Worm (Caenorhabditis elegans) whole organism, young adult: ENCODE results near the gene ZK742.6.

ENCODE experiments used
- C06A6.2 ChIP-seq: fragments of 200-800 bp; sonication (Bioruptor generic); conservative IDR thresholded peaks from 2 replicates; pipeline ENCODE4 v1.3.6; 2022; ENCODE audit warnings: missing genetic modification characterization, missing compliant biosample characterization
- F37B4.10 ChIP-seq: fragments of 200-800 bp; sonication (Bioruptor generic); IDR thresholded peaks from 2 replicates; pipeline ENCODE4 v1.3.6; 2022; ENCODE audit warnings: missing genetic modification characterization, missing compliant biosample characterization
- F39B2.1 ChIP-seq: fragments of 200-800 bp; sonication (Bioruptor generic); IDR thresholded peaks from 2 replicates; pipeline ENCODE4 v1.3.6; 2022; ENCODE audit warnings: missing genetic modification reagents, missing genetic modification characterization, missing compliant biosample characterization
- F57A8.1 ChIP-seq: fragments of 200-800 bp; sonication (Bioruptor generic); optimal IDR thresholded peaks from 2 replicates; lab custom pipeline; 2018; ENCODE audit warnings: mild to moderate bottlenecking, missing genetic modification characterization, moderate library complexity, missing compliant biosample characterization
- Y53G8AR.9 ChIP-seq: fragments of 200-800 bp; sonication (Bioruptor generic); conservative IDR thresholded peaks from 2 replicates; pipeline ENCODE4 v1.3.6; 2022; ENCODE audit warnings: missing genetic modification reagents, missing genetic modification characterization, missing compliant biosample characterization
- Y67H2A.10 ChIP-seq: fragments of 200-800 bp; sonication (Bioruptor generic); conservative IDR thresholded peaks from 2 replicates; pipeline ENCODE4 v1.3.6; 2022; ENCODE audit warnings: missing genetic modification reagents, missing genetic modification characterization, missing compliant biosample characterization
- Y95B8A.8 ChIP-seq: fragments of 200-800 bp; sonication (Bioruptor generic); IDR thresholded peaks from 2 replicates; pipeline ENCODE4 v1.3.6; 2022; ENCODE audit warnings: missing genetic modification reagents, missing genetic modification characterization, missing compliant biosample characterization
- akir-1 ChIP-seq: fragments of 200-800 bp; sonication (Bioruptor generic); optimal IDR thresholded peaks from 2 replicates; lab custom pipeline; 2018; ENCODE audit warnings: mild to moderate bottlenecking, missing genetic modification characterization, moderate library complexity, missing compliant biosample characterization
- aptf-2 ChIP-seq: fragments of 200-800 bp; sonication (Bioruptor generic); conservative IDR thresholded peaks from 2 replicates; pipeline ENCODE4 v1.3.6; 2022; ENCODE audit warnings: missing genetic modification reagents, missing genetic modification characterization, missing compliant biosample characterization
- attf-3 ChIP-seq: fragments of 200-800 bp; sonication (Bioruptor generic); conservative IDR thresholded peaks from 2 replicates; pipeline ENCODE4 v1.3.6; 2022; ENCODE audit warnings: missing genetic modification reagents, missing genetic modification characterization, missing compliant biosample characterization
- attf-5 ChIP-seq: fragments of 200-800 bp; sonication (Bioruptor generic); optimal IDR thresholded peaks from 2 replicates; lab custom pipeline; 2018; ENCODE audit warnings: mild to moderate bottlenecking, missing genetic modification characterization, missing compliant biosample characterization
- attf-6 ChIP-seq: fragments of 200-800 bp; sonication (Bioruptor generic); IDR thresholded peaks from 2 replicates; pipeline ENCODE4 v1.3.6; 2022; ENCODE audit warnings: missing genetic modification reagents, missing genetic modification characterization, missing compliant biosample characterization
- cebp-1 ChIP-seq, 2 experiments: fragments of 200-800 bp in 1 of 2; sonication (Bioruptor generic) in 1 of 2; sonication (generic microtip) in 1 of 2; IDR thresholded peaks in 1 of 2; optimal IDR thresholded peaks in 1 of 2; 2 replicates each; pipeline versions ENCODE4 v1.3.6 to Lab custom; 2017 to 2022; ENCODE audit warnings: missing compliant biosample characterization in 2 of 2, missing genetic modification characterization in 2 of 2, mild to moderate bottlenecking in 1 of 2, missing genetic modification reagents in 1 of 2, moderate library complexity in 1 of 2
- die-1 ChIP-seq: sonication (generic microtip); optimal IDR thresholded peaks from 2 replicates; lab custom pipeline; 2016; ENCODE audit warnings: missing genotype, mild to moderate bottlenecking, missing genetic modification characterization, missing compliant biosample characterization
- dox-1 ChIP-seq: fragments of 200-800 bp; sonication (Bioruptor generic); IDR thresholded peaks from 2 replicates; pipeline ENCODE4 v1.3.6; 2022; ENCODE audit warnings: missing genetic modification reagents, missing genetic modification characterization, missing compliant biosample characterization
- egl-44 ChIP-seq: fragments of 200-800 bp; sonication (Bioruptor generic); IDR thresholded peaks from 2 replicates; pipeline ENCODE4 v1.3.6; 2022; ENCODE audit warnings: missing genetic modification reagents, missing genetic modification characterization, missing compliant biosample characterization
- hlh-12 ChIP-seq: sonication (generic microtip); optimal IDR thresholded peaks from 2 replicates; lab custom pipeline; 2016; ENCODE audit warnings: missing genetic modification characterization, missing compliant biosample characterization
- hrde-1 ChIP-seq: sonication (generic microtip); optimal IDR thresholded peaks from 2 replicates; lab custom pipeline; 2016; ENCODE audit warnings: missing genetic modification characterization, mild to moderate bottlenecking, missing compliant biosample characterization, moderate library complexity, missing genotype, missing genetic modification reagents, borderline replicate concordance
- lin-26 ChIP-seq: fragments of 200-800 bp; sonication (Bioruptor generic); IDR thresholded peaks from 2 replicates; pipeline ENCODE4 v1.3.6; 2022; ENCODE audit warnings: missing genetic modification reagents, missing genetic modification characterization, missing compliant biosample characterization
- madf-3 ChIP-seq: fragments of 200-800 bp; sonication (Bioruptor generic); IDR thresholded peaks from 2 replicates; pipeline ENCODE4 v1.3.6; 2022; ENCODE audit warnings: missing genetic modification reagents, missing genetic modification characterization, missing compliant biosample characterization
- madf-6 ChIP-seq: fragments of 200-800 bp; sonication (Bioruptor generic); IDR thresholded peaks from 2 replicates; pipeline ENCODE4 v1.3.6; 2022; ENCODE audit warnings: missing genetic modification reagents, missing genetic modification characterization, missing compliant biosample characterization
- mel-28 ChIP-seq: sonication (generic microtip); optimal IDR thresholded peaks from 2 replicates; lab custom pipeline; 2016; ENCODE audit warnings: borderline replicate concordance, mild to moderate bottlenecking, missing genetic modification characterization, missing compliant biosample characterization
- mxl-1 ChIP-seq: sonication (generic microtip); optimal IDR thresholded peaks from 2 replicates; lab custom pipeline; 2016; ENCODE audit warnings: missing genetic modification characterization, missing compliant biosample characterization
- nfya-2 ChIP-seq: fragments of 200-800 bp; sonication (Bioruptor generic); IDR thresholded peaks from 2 replicates; pipeline ENCODE4 v1.3.6; 2022; ENCODE audit warnings: missing genetic modification reagents, missing genetic modification characterization, missing compliant biosample characterization
- nfyb-1 ChIP-seq: fragments of 200-800 bp; sonication (Bioruptor generic); IDR thresholded peaks from 2 replicates; pipeline ENCODE4 v1.3.6; 2022; ENCODE audit warnings: missing genetic modification reagents, missing genetic modification characterization, missing compliant biosample characterization
- nhr-120 ChIP-seq: fragments of 200-800 bp; sonication (Bioruptor generic); IDR thresholded peaks from 2 replicates; pipeline ENCODE4 v1.3.6; 2022; ENCODE audit warnings: missing genetic modification characterization, missing compliant biosample characterization
- nhr-80 ChIP-seq: sonication (generic microtip); optimal IDR thresholded peaks from 2 replicates; lab custom pipeline; 2016; ENCODE audit warnings: missing genetic modification characterization, missing compliant biosample characterization
- repo-1 ChIP-seq: sonication (generic microtip); optimal IDR thresholded peaks from 2 replicates; lab custom pipeline; 2017; ENCODE audit warnings: mild to moderate bottlenecking, missing genetic modification characterization, missing compliant biosample characterization
- sea-2 ChIP-seq: fragments of 200-800 bp; sonication (Bioruptor generic); IDR thresholded peaks from 2 replicates; pipeline ENCODE4 v1.3.6; 2022; ENCODE audit warnings: missing genetic modification characterization, missing compliant biosample characterization
- snpc-4 ChIP-seq, 5 experiments: fragments of 150-350 bp in 1 of 5; sonication (generic microtip) in 4 of 5; optimal IDR thresholded peaks; 2 replicates each; lab custom pipeline; 2014 to 2018; ENCODE audit warnings: missing genetic modification characterization in 5 of 5, missing biosample characterization in 3 of 5, antibody characterized with exemption in 2 of 5, mild to moderate bottlenecking in 2 of 5, missing compliant biosample characterization in 2 of 5, missing genotype in 2 of 5, moderate library complexity in 2 of 5, missing genetic modification reagents in 1 of 5
- tlf-1 ChIP-seq: fragments of 200-800 bp; sonication (Bioruptor generic); optimal IDR thresholded peaks from 2 replicates; lab custom pipeline; 2018; ENCODE audit warnings: mild to moderate bottlenecking, missing genetic modification characterization, missing compliant biosample characterization

ZK742.6 gene

ce11 chrV:7810591-7810990 is 4.2 kb downstream of the ZK742.6 start (continued):
- TF ChIP-seq tlf-1 (no peak), C06A6.2 (GFP tag; lab: Robert Waterston, UW) (no peak), Y95B8A.8 (GFP tag; lab: Robert Waterston, UW) (no peak), egl-44 (GFP tag; lab: Robert Waterston, UW) (no peak)

DNA sequence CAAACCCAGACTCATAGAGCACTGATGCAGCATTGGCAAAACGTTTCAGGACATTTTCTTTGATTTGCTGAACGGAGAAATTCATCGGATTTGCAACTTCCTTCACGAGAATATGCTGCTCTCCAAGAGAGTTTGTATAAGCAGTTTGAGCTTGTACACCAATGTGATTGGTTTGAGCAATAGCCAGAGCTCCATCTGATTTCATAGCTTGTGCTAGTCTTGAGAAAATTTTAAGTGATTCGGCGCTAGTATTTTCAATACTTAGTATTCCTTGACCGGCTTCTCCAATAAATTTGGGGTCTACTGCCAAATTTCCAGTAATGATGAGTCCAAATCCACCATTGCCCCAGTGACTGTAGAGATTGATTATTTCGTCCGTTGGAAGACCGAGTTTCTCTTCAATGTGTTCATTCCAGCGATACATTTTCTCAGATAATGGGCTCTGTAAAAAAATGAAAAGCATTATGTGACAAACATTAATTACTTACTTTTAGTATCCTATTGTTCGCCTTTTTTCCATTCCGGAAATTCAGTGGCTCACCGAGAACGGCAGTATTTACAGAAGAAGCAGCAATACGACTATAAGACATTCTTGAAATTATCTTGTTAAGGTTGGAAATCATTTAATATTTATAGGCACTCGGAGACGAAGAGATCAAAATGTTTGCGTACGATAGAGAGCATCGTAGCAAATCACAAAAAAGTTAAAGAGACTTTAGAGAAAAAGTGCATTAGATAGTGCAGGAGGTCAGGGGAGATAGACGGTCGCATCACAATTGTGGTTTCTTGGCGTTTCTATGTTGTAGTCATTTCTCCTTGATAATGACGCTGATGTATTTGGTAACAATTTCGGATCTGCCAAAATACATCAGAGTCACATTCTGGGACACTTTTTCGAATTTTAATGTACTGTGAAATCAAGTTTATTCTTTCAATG is 5.2 kb downstream of the ZK742.6 start, which contains the start of gene ZK742.3:
ZK742.3 (minus strand) TSS at position 593 of the 937 bp plus-strand sequence.
- no peak for TF ChIP-seq nhr-120 (GFP tag; lab: Robert Waterston, UW)
- TF ChIP-seq cebp-1 (GFP tag; IDR thresholded peaks at IDR 0.05; lab: Robert Waterston, UW), result no peak
- TF ChIP-seq cebp-1 (tag; optimal IDR thresholded peaks at IDR 0.05; lab: Kevin White, UChicago), result peak; percentile 4
- TF ChIP-seq attf-5, result peak; percentile 6
- no peak for TF ChIP-seq attf-6 (GFP tag; lab: Robert Waterston, UW)
- TF ChIP-seq nhr-80 (tag; lab: Kevin White, UChicago), result peak; percentile 63
- 0 out of 2 replicates have a peak, but pooled peaks have one; percentile 20 for TF ChIP-seq lin-26 (GFP tag; lab: Robert Waterston, UW)

ce11 chrV:7808444-7808843 is 6.3 kb downstream of the ZK742.6 start:
- no peak for TF ChIP-seq sea-2 (GFP tag; lab: Robert Waterston, UW)
- TF ChIP-seq dox-1, result no peak
- TF ChIP-seq mel-28 (tag; lab: Kevin White, UChicago), result no peak
- TF ChIP-seq madf-6 (GFP tag; lab: Robert Waterston, UW), result 0 out of 2 replicates have a peak, but pooled peaks have one; percentile 15
- no peak for TF ChIP-seq attf-5
- TF ChIP-seq hlh-12 (tag; lab: Kevin White, UChicago), result no peak

ce11 chrV:7806629-7807028 is 8.1 kb downstream of the ZK742.6 start:
- TF ChIP-seq repo-1 (tag; lab: Kevin White, UChicago) (no peak), attf-3 (GFP tag; lab: Robert Waterston, UW) (no peak), Y53G8AR.9 (GFP tag; lab: Robert Waterston, UW) (no peak), aptf-2 (no peak), nfyb-1 (GFP tag; lab: Robert Waterston, UW) (no peak)

- TF ChIP-seq nfya-2 (GFP tag; lab: Robert Waterston, UW), result no peak
- TF ChIP-seq madf-3 (GFP tag; lab: Robert Waterston, UW), result no peak
- no peak for TF ChIP-seq hrde-1 (tag; lab: Kevin White, UChicago)
- TF ChIP-seq Y67H2A.10 (GFP tag; lab: Robert Waterston, UW), result no peak
- no peak for TF ChIP-seq die-1 (tag; lab: Kevin White, UChicago)
- TF ChIP-seq F39B2.1 (GFP tag; lab: Robert Waterston, UW), result no peak
- TF ChIP-seq repo-1 (tag; lab: Kevin White, UChicago), result no peak
- no peak for TF ChIP-seq cebp-1 (GFP tag; IDR thresholded peaks at IDR 0.05; lab: Robert Waterston, UW)
- TF ChIP-seq cebp-1 (tag; optimal IDR thresholded peaks at IDR 0.05; lab: Kevin White, UChicago), result peak; percentile 47
- TF ChIP-seq F57A8.1 (GFP tag; lab: Kevin White, UChicago), result no peak
- no peak for TF ChIP-seq mxl-1
- TF ChIP-seq akir-1 (GFP tag; lab: Kevin White, UChicago), result no peak
- TF ChIP-seq snpc-4 (GFP tag; optimal IDR thresholded peaks at IDR 0.05; lab: Kevin White, UChicago), result no peak
- TF ChIP-seq snpc-4 (tag; optimal IDR thresholded peaks at IDR 0.05; lab: Kevin White, UChicago), result no peak
- TF ChIP-seq F37B4.10 (GFP tag; lab: Robert Waterston, UW), result 0 out of 2 replicates have a peak, but pooled peaks have one; percentile 33
Measured at ce11 chrV:7804801-7805163, 10.0 kb downstream of the ZK742.6 start, which contains the start of gene xpo-1. Gene xpo-1 (plus strand): TSS chrV:7805064.
